Worm (Caenorhabditis elegans): ENCODE results near the gene Y43F8B.11.

Gene Y43F8B.11

ce11 chrV:19449544-19449943 is 20.9 kb upstream of the Y43F8B.11 start, which contains the start of gene M04C3.5:
TSS of gene M04C3.5 (plus strand) at chrV:19449733.
- TF ChIP-seq fos-1 (tag; optimal IDR thresholded peaks at IDR 0.05) (peak; percentile 33), sma-3 (GFP tag; optimal IDR thresholded peaks at IDR 0.05) (no peak), aly-2 (tag; optimal IDR thresholded peaks at IDR 0.05) (no peak)

- no peak for TF ChIP-seq unc-55 (GFP tag; optimal IDR thresholded peaks at IDR 0.05)
- no peak for TF ChIP-seq elt-3 (tag; optimal IDR thresholded peaks at IDR 0.05)
- TF ChIP-seq nhr-21 (tag; optimal IDR thresholded peaks at IDR 0.05): no peak
- TF ChIP-seq mdl-1 (tag; optimal IDR thresholded peaks at IDR 0.05): no peak
- TF ChIP-seq lin-11 (tag; optimal IDR thresholded peaks at IDR 0.05): no peak
- TF ChIP-seq nhr-77 (tag; optimal IDR thresholded peaks at IDR 0.05): no peak
- no peak for TF ChIP-seq skn-1 (tag; optimal IDR thresholded peaks at IDR 0.05)
- no peak for TF ChIP-seq zag-1 (tag; optimal IDR thresholded peaks at IDR 0.05)
- TF ChIP-seq nhr-12 (tag; optimal IDR thresholded peaks at IDR 0.05): no peak
Observed at ce11 chrV:19455650-19456049, 14.8 kb upstream of the Y43F8B.11 start, which contains the start of the genes Y43F8B.13 and Y43F8B.14. TSS of gene Y43F8B.13 (plus strand) at chrV:19455950. TSS of gene Y43F8B.14 (minus strand) at chrV:19455971.

ce11 chrV:19457120-19457519 is 13.4 kb upstream of the Y43F8B.11 start, which contains the start of gene Y43F8B.24:
TSS of gene Y43F8B.24 (plus strand) at chrV:19457420.
- TF ChIP-seq fos-1 (tag; optimal IDR thresholded peaks at IDR 0.05) (peak; percentile 21), ztf-1 (GFP tag; conservative IDR thresholded peaks at IDR 0.05) (no peak), gmeb-1 (tag; optimal IDR thresholded peaks at IDR 0.05) (no peak), alr-1 (tag; optimal IDR thresholded peaks at IDR 0.05) (no peak)

ce11 chrV:19459501-19459900 is 11.0 kb upstream of the Y43F8B.11 start:
- TF ChIP-seq fos-1 (tag; optimal IDR thresholded peaks at IDR 0.05): peak; percentile 18

- TF ChIP-seq mab-5 (tag; optimal IDR thresholded peaks at IDR 0.05) (no peak), F13H6.1 (tag; optimal IDR thresholded peaks at IDR 0.05) (no peak), R02D3.7 (tag; optimal IDR thresholded peaks at IDR 0.05) (no peak), elt-1 (tag; optimal IDR thresholded peaks at IDR 0.05) (no peak), nhr-25 (tag; optimal IDR thresholded peaks at IDR 0.05) (no peak), C34F6.9 (tag; optimal IDR thresholded peaks at IDR 0.05) (no peak), crh-2 (tag; optimal IDR thresholded peaks at IDR 0.05) (no peak), fos-1 (tag; optimal IDR thresholded peaks at IDR 0.05) (no peak), lin-13 (GFP tag; optimal IDR thresholded peaks at IDR 0.05) (no peak), unc-62 (GFP tag; optimal IDR thresholded peaks at IDR 0.05) (no peak), alr-1 (tag; optimal IDR thresholded peaks at IDR 0.05) (no peak)
Observed at ce11 chrV:19462020-19462419, 8.5 kb upstream of the Y43F8B.11 start, which contains the start of gene Y43F8B.15. TSS of gene Y43F8B.15 (minus strand) at chrV:19462120.

ce11 chrV:19462612-19463011 is 7.9 kb upstream of the Y43F8B.11 start, which contains the start of gene Y43F8B.25:
TSS of gene Y43F8B.25 (plus strand) at chrV:19462912.
- TF ChIP-seq nhr-25 (tag; optimal IDR thresholded peaks at IDR 0.05) (no peak), mdl-1 (tag; optimal IDR thresholded peaks at IDR 0.05) (no peak), skn-1 (tag; optimal IDR thresholded peaks at IDR 0.05) (no peak), lin-11 (tag; optimal IDR thresholded peaks at IDR 0.05) (no peak), nhr-11 (tag; optimal IDR thresholded peaks at IDR 0.05) (no peak), ceh-16 (tag; optimal IDR thresholded peaks at IDR 0.05) (no peak), zag-1 (tag; optimal IDR thresholded peaks at IDR 0.05) (no peak), dmd-4 (tag; optimal IDR thresholded peaks at IDR 0.05) (no peak), aly-2 (tag; optimal IDR thresholded peaks at IDR 0.05) (no peak), C34F6.9 (tag; optimal IDR thresholded peaks at IDR 0.05) (no peak), unc-39 (tag; optimal IDR thresholded peaks at IDR 0.05) (no peak), fos-1 (tag; optimal IDR thresholded peaks at IDR 0.05) (no peak), unc-62 (GFP tag; optimal IDR thresholded peaks at IDR 0.05) (no peak), egl-27 (tag; optimal IDR thresholded peaks at IDR 0.05) (no peak), crh-2 (tag; optimal IDR thresholded peaks at IDR 0.05) (no peak)

ce11 chrV:19467574-19467973 is 2.9 kb upstream of the Y43F8B.11 start, which contains the start of gene Y43F8B.23:
TSS of gene Y43F8B.23 (minus strand) at chrV:19467648.
- no peak for TF ChIP-seq nhr-12 (tag; optimal IDR thresholded peaks at IDR 0.05)
- no peak for TF ChIP-seq nhr-11 (tag; optimal IDR thresholded peaks at IDR 0.05)
- TF ChIP-seq gmeb-1 (tag; optimal IDR thresholded peaks at IDR 0.05): peak; percentile 2
- TF ChIP-seq unc-62 (GFP tag; optimal IDR thresholded peaks at IDR 0.05): no peak
- peak; percentile 92 for TF ChIP-seq fos-1 (tag; optimal IDR thresholded peaks at IDR 0.05)
- TF ChIP-seq nhr-23 (tag; optimal IDR thresholded peaks at IDR 0.05): no peak
- peak; percentile 14 for TF ChIP-seq crh-2 (tag; optimal IDR thresholded peaks at IDR 0.05)
- TF ChIP-seq nhr-21 (tag; optimal IDR thresholded peaks at IDR 0.05): no peak
- TF ChIP-seq nhr-237 (tag; optimal IDR thresholded peaks at IDR 0.05): no peak
